Worm (Caenorhabditis elegans): ENCODE measurements around the gene C31B8.7.

DNA sequence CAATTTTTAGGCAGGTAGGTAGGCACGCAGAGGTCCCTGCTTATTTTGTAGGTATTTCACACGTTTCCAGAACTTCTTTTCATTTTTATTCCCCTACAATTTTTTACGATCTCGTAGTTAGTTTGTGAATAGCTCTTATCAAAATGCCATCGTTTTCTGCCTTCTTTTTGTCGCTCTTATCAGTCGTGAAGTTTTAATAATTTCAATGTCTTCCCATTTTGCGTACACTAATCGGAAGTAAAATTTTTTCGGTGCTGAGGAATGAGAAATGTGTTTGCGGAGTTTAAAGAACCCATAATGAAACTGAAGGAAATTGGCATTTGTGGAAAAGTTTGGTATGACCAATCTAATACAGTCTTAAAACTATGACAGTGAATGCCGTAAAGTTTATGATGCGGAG lies 22.8 kb downstream of the C31B8.7 start:
- TF ChIP-seq klf-2 (GFP tag; conservative IDR thresholded peaks at IDR 0.05) (no peak), ztf-23 (GFP tag; IDR thresholded peaks at IDR 0.05) (no peak)

Measured in whole organism, midembryonic.